Worm (Caenorhabditis elegans) whole organism, L4 larva: ENCODE results near the gene C02E7.10.

Experiments used
- F10B5.3 ChIP-seq: sonication (generic microtip); optimal IDR thresholded peaks from 2 replicates; lab custom pipeline; 2016; ENCODE audit warnings: mild to moderate bottlenecking, missing genetic modification characterization, missing compliant biosample characterization
- F49E8.2 ChIP-seq: sonication (generic microtip); optimal IDR thresholded peaks from 2 replicates; lab custom pipeline; 2016; ENCODE audit warnings: missing compliant biosample characterization, mild to moderate bottlenecking, missing genetic modification characterization, borderline replicate concordance
- T20F7.1 ChIP-seq: fragments of 200-800 bp; sonication (Bioruptor generic); optimal IDR thresholded peaks from 2 replicates; lab custom pipeline; 2018; ENCODE audit warnings: mild to moderate bottlenecking, missing genetic modification characterization, missing compliant biosample characterization
- Y48G9A.11 ChIP-seq: fragments of 200-800 bp; sonication (Bioruptor generic); IDR thresholded peaks from 2 replicates; pipeline ENCODE4 v1.3.6; 2022; ENCODE audit warnings: missing genetic modification reagents, missing genetic modification characterization, missing compliant biosample characterization
- Y75B8A.6 ChIP-seq: fragments of 200-800 bp; sonication (Bioruptor generic); IDR thresholded peaks from 2 replicates; pipeline ENCODE4 v1.3.6; 2022; ENCODE audit warnings: missing genetic modification reagents, missing genetic modification characterization, missing compliant biosample characterization
- aha-1 ChIP-seq: fragments of 150-350 bp; peaks from one replicate; lab custom pipeline; 2014; ENCODE audit warnings: missing biosample characterization, missing genetic modification characterization
- arid-1 ChIP-seq: fragments of 200-800 bp; sonication (Bioruptor generic); conservative IDR thresholded peaks from 2 replicates; pipeline ENCODE4 v1.3.6; 2022; ENCODE audit warnings: missing genetic modification reagents, missing genetic modification characterization, missing compliant biosample characterization
- daf-16 ChIP-seq, 3 experiments: sonication (generic microtip); optimal IDR thresholded peaks; 2 replicates each; lab custom pipeline; 2016 to 2017; ENCODE audit warnings: missing genetic modification characterization in 3 of 3, missing genetic modification reagents in 3 of 3, mild to moderate bottlenecking in 2 of 3, missing compliant biosample characterization in 2 of 3, missing biosample characterization in 1 of 3, moderate library complexity in 1 of 3
- dmd-6 ChIP-seq: fragments of 200-800 bp; sonication (Bioruptor generic); IDR thresholded peaks from 2 replicates; pipeline ENCODE4 v1.3.6; 2022; ENCODE audit warnings: missing genetic modification reagents, missing genetic modification characterization, missing compliant biosample characterization
- dve-1 ChIP-seq: sonication (generic microtip); optimal IDR thresholded peaks from 2 replicates; lab custom pipeline; 2017; ENCODE audit warnings: antibody characterized with exemption, mild to moderate bottlenecking, missing genetic modification characterization, missing compliant biosample characterization; ENCODE audit not compliant: insufficient read depth
- egl-27 ChIP-seq: sonication (generic microtip); optimal IDR thresholded peaks from 3 replicates; lab custom pipeline; 2017; ENCODE audit warnings: missing biosample characterization, missing genetic modification reagents, missing genetic modification characterization
- gei-8 ChIP-seq: fragments of 200-800 bp; sonication (Bioruptor generic); optimal IDR thresholded peaks from 2 replicates; lab custom pipeline; 2018; ENCODE audit warnings: mild to moderate bottlenecking, missing genetic modification characterization, missing compliant biosample characterization
- hif-1 ChIP-seq, 2 experiments: sonication (generic microtip); optimal IDR thresholded peaks; 2 replicates each; lab custom pipeline; 2016 to 2017; ENCODE audit warnings: missing compliant biosample characterization in 2 of 2, missing genetic modification characterization in 2 of 2, missing genetic modification reagents in 2 of 2, missing genotype in 2 of 2, mild to moderate bottlenecking in 1 of 2
- hlh-11 ChIP-seq: fragments of 200-800 bp; sonication (Bioruptor generic); optimal IDR thresholded peaks from 2 replicates; lab custom pipeline; 2018; ENCODE audit warnings: mild to moderate bottlenecking, missing genetic modification characterization, missing compliant biosample characterization
- hlh-30 ChIP-seq: sonication (generic microtip); optimal IDR thresholded peaks from 2 replicates; lab custom pipeline; 2017; ENCODE audit warnings: antibody characterized with exemption, mild to moderate bottlenecking, missing genetic modification characterization, missing compliant biosample characterization; ENCODE audit not compliant: insufficient read depth
- lin-13 ChIP-seq: fragments of 150-350 bp; optimal IDR thresholded peaks from 2 replicates; lab custom pipeline; 2014; ENCODE audit warnings: missing biosample characterization, missing genetic modification reagents, missing genetic modification characterization
- lin-38 ChIP-seq: fragments of 200-800 bp; sonication (Bioruptor generic); IDR thresholded peaks from 2 replicates; pipeline ENCODE4 v1.3.6; 2022; ENCODE audit warnings: missing genetic modification reagents, missing genetic modification characterization, missing compliant biosample characterization
- mdl-1 ChIP-seq, 2 experiments: fragments of 150-350 bp in 1 of 2; sonication (generic microtip) in 1 of 2; optimal IDR thresholded peaks; 2 replicates each; lab custom pipeline; 2014 to 2017; ENCODE audit warnings: missing biosample characterization in 2 of 2, missing genetic modification characterization in 2 of 2
- mdt-29 ChIP-seq: fragments of 200-800 bp; sonication (Bioruptor generic); IDR thresholded peaks from 2 replicates; pipeline ENCODE4 v1.3.6; 2022; ENCODE audit warnings: missing genetic modification reagents, missing genetic modification characterization, missing compliant biosample characterization
- mep-1 ChIP-seq: fragments of 150-350 bp; sonication (generic microtip); optimal IDR thresholded peaks from 3 replicates; lab custom pipeline; 2014; ENCODE audit warnings: missing biosample characterization, missing genetic modification characterization
- nhr-102 ChIP-seq: sonication (generic microtip); optimal IDR thresholded peaks from 2 replicates; lab custom pipeline; 2016; ENCODE audit warnings: mild to moderate bottlenecking, missing genetic modification characterization, moderate library complexity, missing compliant biosample characterization
- nhr-28 ChIP-seq: fragments of 150-350 bp; optimal IDR thresholded peaks from 2 replicates; lab custom pipeline; 2014; ENCODE audit warnings: missing biosample characterization, missing genetic modification characterization
- nhr-77 ChIP-seq: fragments of 150-350 bp; optimal IDR thresholded peaks from 2 replicates; lab custom pipeline; 2014; ENCODE audit warnings: missing biosample characterization, missing genetic modification characterization
- pqm-1 ChIP-seq: sonication (generic microtip); optimal IDR thresholded peaks from 2 replicates; lab custom pipeline; 2017; ENCODE audit warnings: missing biosample characterization, missing genetic modification characterization
- rbr-2 ChIP-seq: sonication (generic microtip); optimal IDR thresholded peaks from 2 replicates; lab custom pipeline; 2016; ENCODE audit warnings: missing genotype, missing genetic modification characterization, missing compliant biosample characterization
- set-16 ChIP-seq: fragments of 200-800 bp; sonication (Bioruptor generic); IDR thresholded peaks from 2 replicates; pipeline ENCODE4 v1.3.6; 2022; ENCODE audit warnings: missing genetic modification reagents, missing genetic modification characterization, missing compliant biosample characterization
- snpc-1.2 ChIP-seq: fragments of 200-800 bp; sonication (Bioruptor generic); IDR thresholded peaks from 2 replicates; pipeline ENCODE4 v1.3.6; 2022; ENCODE audit warnings: missing genetic modification reagents, missing genetic modification characterization, missing compliant biosample characterization
- snpc-4 ChIP-seq: fragments of 150-350 bp; optimal IDR thresholded peaks from 2 replicates; lab custom pipeline; 2014; ENCODE audit warnings: missing biosample characterization, missing genetic modification characterization
- spr-1 ChIP-seq: sonication (generic microtip); optimal IDR thresholded peaks from 2 replicates; lab custom pipeline; 2016; ENCODE audit warnings: mild to moderate bottlenecking, missing genetic modification characterization, missing compliant biosample characterization
- tag-97 ChIP-seq: fragments of 200-800 bp; sonication (Bioruptor generic); IDR thresholded peaks from 2 replicates; pipeline ENCODE4 v1.3.6; 2022; ENCODE audit warnings: missing genetic modification characterization, missing compliant biosample characterization
- unc-130 ChIP-seq: sonication (generic microtip); optimal IDR thresholded peaks from 2 replicates; lab custom pipeline; 2016; ENCODE audit warnings: missing genetic modification reagents, missing genetic modification characterization, missing compliant biosample characterization
- unc-39 ChIP-seq: sonication (generic microtip); optimal IDR thresholded peaks from 2 replicates; lab custom pipeline; 2017; ENCODE audit warnings: missing biosample characterization, missing genetic modification characterization
- unc-62 ChIP-seq, 3 experiments: fragments of 150-350 bp in 1 of 3; sonication (generic microtip); optimal IDR thresholded peaks in 2 of 3; peaks in 1 of 3; 1 replicate in 1 of 3; 2 replicates in 2 of 3; lab custom pipeline; 2014 to 2017; ENCODE audit warnings: missing biosample characterization in 3 of 3, missing genetic modification characterization in 3 of 3, missing genetic modification reagents in 3 of 3, missing genotype in 1 of 3
- vab-7 ChIP-seq: fragments of 200-800 bp; sonication (Bioruptor generic); IDR thresholded peaks from 2 replicates; pipeline ENCODE4 v1.3.6; 2022; ENCODE audit warnings: missing genetic modification reagents, missing genetic modification characterization, missing compliant biosample characterization
- zfp-3 ChIP-seq: fragments of 200-800 bp; sonication (Bioruptor generic); conservative IDR thresholded peaks from 2 replicates; pipeline ENCODE4 v1.3.6; 2022; ENCODE audit warnings: missing genetic modification reagents, missing genetic modification characterization, missing compliant biosample characterization
- zip-2 ChIP-seq: fragments of 150-350 bp; optimal IDR thresholded peaks from 2 replicates; lab custom pipeline; 2014; ENCODE audit warnings: missing biosample characterization, missing genetic modification characterization
- ztf-7 ChIP-seq: fragments of 150-350 bp; optimal IDR thresholded peaks from 2 replicates; lab custom pipeline; 2014; ENCODE audit warnings: missing biosample characterization, missing genetic modification characterization

C02E7.10 gene

ce11 chrV:4895744-4896143 is 37.1 kb downstream of the C02E7.10 start, which contains the start of gene ugt-9:
TSS of gene ugt-9 (plus strand) at chrV:4896048.
- TF ChIP-seq mdt-29 (no peak), Y75B8A.6 (GFP tag; lab: Robert Waterston, UW) (no peak), set-16 (GFP tag; lab: Robert Waterston, UW) (no peak), nhr-77 (tag; lab: Kevin White, UChicago) (peak; percentile 53), daf-16 (GFP tag; optimal IDR thresholded peaks at IDR 0.05; lab: Kevin White, UChicago) (no peak), daf-16 (tag; optimal IDR thresholded peaks at IDR 0.05; lab: Kevin White, UChicago) (peak; percentile 17), unc-39 (tag; lab: Kevin White, UChicago) (no peak), unc-130 (GFP tag; lab: Kevin White, UChicago) (no peak), snpc-4 (tag; lab: Kevin White, UChicago) (no peak), zip-2 (tag; lab: Kevin White, UChicago) (no peak), F10B5.3 (tag; lab: Kevin White, UChicago) (no peak), nhr-28 (tag; lab: Kevin White, UChicago) (peak; percentile 99), unc-62 (GFP tag; optimal IDR thresholded peaks at IDR 0.05 in 1 of 2; lab: Kevin White, UChicago) (peak in 1 of 2 experiments; percentile 84), unc-62 (tag; optimal IDR thresholded peaks at IDR 0.05; lab: Kevin White, UChicago) (no peak), tag-97 (no peak)

- TF ChIP-seq aha-1 (tag; lab: Kevin White, UChicago) (peak; percentile 21), egl-27 (tag; lab: Kevin White, UChicago) (no peak), spr-1 (tag; lab: Kevin White, UChicago) (no peak), F10B5.3 (tag; lab: Kevin White, UChicago) (no peak)
Measured at ce11 chrV:4894971-4895370, 37.9 kb downstream of the C02E7.10 start, which contains the start of gene ugt-11. TSS of gene ugt-11 (minus strand) at chrV:4895071.

- peak; percentile 30 for TF ChIP-seq F49E8.2 (tag; lab: Kevin White, UChicago)
- no peak for TF ChIP-seq zip-2 (tag; lab: Kevin White, UChicago)
- peak; percentile 26 for TF ChIP-seq unc-130 (GFP tag; lab: Kevin White, UChicago)
- peak; percentile 60 for TF ChIP-seq lin-38
Measured at ce11 chrV:4891305-4891704, 41.5 kb downstream of the C02E7.10 start.

DNA sequence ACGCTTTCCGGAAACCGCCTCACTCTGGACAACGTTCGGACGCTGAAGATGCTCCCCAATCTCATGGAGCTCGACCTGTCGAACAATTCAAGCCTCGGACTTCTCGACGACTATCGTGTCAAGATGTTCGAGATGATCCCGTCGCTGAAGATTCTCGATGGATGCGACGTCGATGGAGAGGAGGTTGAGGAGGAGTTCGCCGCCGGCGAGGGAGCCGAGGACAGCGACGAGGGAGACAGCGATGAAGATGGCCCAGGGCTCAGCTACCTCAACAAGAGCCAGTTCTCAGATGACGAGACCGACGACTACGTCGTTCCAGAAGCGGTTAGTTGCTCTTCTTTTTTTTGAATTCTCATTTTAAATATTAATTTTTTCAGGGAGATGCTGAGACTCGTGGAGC is 42.1 kb downstream of the C02E7.10 start:
- TF ChIP-seq aha-1 (tag; lab: Kevin White, UChicago) (no peak), set-16 (GFP tag; lab: Robert Waterston, UW) (peak; percentile 86)

DNA sequence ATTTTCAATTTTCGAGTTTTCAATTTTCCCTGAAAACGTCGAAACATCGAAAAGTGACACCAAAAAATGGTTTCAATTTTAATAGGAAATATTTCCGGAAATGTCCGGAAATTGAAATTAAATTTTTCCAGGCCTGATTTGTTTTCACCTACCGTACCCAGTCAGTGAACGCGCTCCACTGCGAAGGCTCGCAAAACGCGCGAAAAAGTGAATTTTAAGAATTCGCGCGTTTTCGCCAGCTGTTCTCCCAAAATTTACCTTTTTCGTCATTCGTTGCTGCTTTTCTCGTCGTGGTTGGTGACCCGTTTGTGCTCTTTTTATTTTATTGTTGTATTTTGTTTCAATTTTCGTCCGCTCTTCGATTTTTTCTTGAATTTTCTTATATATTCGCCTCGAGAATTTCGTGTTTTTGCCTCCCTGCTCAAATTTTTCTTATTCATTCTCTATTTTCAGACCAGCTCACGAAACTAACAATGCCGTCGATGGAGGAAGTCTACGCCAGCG is 42.8 kb downstream of the C02E7.10 start, which contains the start of gene T19H12.2:
Gene T19H12.2 (plus strand): TSS at position 454 of the 504 bp plus-strand sequence.
- TF ChIP-seq lin-38, result peak; percentile 98
- peak; percentile 32 for TF ChIP-seq lin-13
- TF ChIP-seq vab-7 (GFP tag; lab: Robert Waterston, UW), result peak; percentile 18; the same call in 1 of the 2 replicates
- peak; percentile 78 for TF ChIP-seq snpc-1.2
- TF ChIP-seq arid-1 (GFP tag; lab: Robert Waterston, UW), result no peak
- TF ChIP-seq Y48G9A.11 (GFP tag; lab: Robert Waterston, UW), result peak; percentile 87
- peak; percentile 85 for TF ChIP-seq F49E8.2 (tag; lab: Kevin White, UChicago)
- no peak for TF ChIP-seq mep-1 (tag; lab: Kevin White, UChicago)
- peak; percentile 91 for TF ChIP-seq unc-130 (GFP tag; lab: Kevin White, UChicago)
- TF ChIP-seq rbr-2, result no peak

DNA sequence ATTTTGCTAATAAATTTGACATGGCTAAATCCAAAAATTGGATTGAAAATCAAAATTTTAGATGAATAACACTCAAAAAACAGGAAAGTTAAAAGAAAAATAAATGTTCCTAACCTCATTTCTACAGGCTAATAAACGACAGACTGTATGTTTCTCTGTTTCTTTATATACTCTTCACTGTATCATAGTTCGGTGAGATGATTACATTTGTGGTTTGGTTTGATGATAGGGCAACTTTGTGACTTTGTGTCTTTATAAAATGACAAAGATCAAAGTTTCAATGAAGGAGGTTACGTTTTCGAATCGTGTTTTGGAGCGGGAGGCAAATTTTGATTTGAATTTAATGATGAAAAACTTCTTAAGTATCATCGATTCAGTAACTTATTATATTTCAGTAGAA is 43.4 kb downstream of the C02E7.10 start, which contains the start of gene ugt-12:
Gene ugt-12 (minus strand): TSS at position 153 of the 400 bp plus-strand sequence.
- peak; percentile 71 for TF ChIP-seq pqm-1 (tag; lab: Kevin White, UChicago)
- peak; percentile 57 for TF ChIP-seq ztf-7 (tag; lab: Kevin White, UChicago)
- TF ChIP-seq hlh-11 (tag; lab: Kevin White, UChicago), result peak; percentile 37
- TF ChIP-seq gei-8 (GFP tag; lab: Kevin White, UChicago), result no peak
- TF ChIP-seq mdl-1 (tag; optimal IDR thresholded peaks at IDR 0.05; lab: Kevin White, UChicago), result no peak
- TF ChIP-seq zfp-3 (GFP tag; lab: Robert Waterston, UW), result no peak
- TF ChIP-seq nhr-77 (tag; lab: Kevin White, UChicago), result peak; percentile 58
- TF ChIP-seq nhr-102 (tag; lab: Kevin White, UChicago), result peak; percentile 28
- no peak for TF ChIP-seq daf-16 (GFP tag; optimal IDR thresholded peaks at IDR 0.05; lab: Kevin White, UChicago)
- peak; percentile 54 for TF ChIP-seq daf-16 (tag; optimal IDR thresholded peaks at IDR 0.05; lab: Kevin White, UChicago)
- peak; percentile 60 for TF ChIP-seq dmd-6 (GFP tag; lab: Robert Waterston, UW)
- peak; percentile 35 for TF ChIP-seq dve-1 (tag; lab: Kevin White, UChicago)
- TF ChIP-seq hlh-30 (tag; lab: Kevin White, UChicago), result peak; percentile 18
- TF ChIP-seq hif-1 (tag; optimal IDR thresholded peaks at IDR 0.05; lab: Kevin White, UChicago), result no peak
- TF ChIP-seq T20F7.1 (GFP tag; lab: Kevin White, UChicago), result no peak
- no peak for TF ChIP-seq unc-130 (GFP tag; lab: Kevin White, UChicago)
- peak; percentile 93 for TF ChIP-seq nhr-28 (tag; lab: Kevin White, UChicago)
- peak; percentile 18 for TF ChIP-seq mep-1 (tag; lab: Kevin White, UChicago)
